Worm (Caenorhabditis elegans): Measurements from ENCODE around the gene Y116A8B.4.

- TF ChIP-seq ama-1 (optimal IDR thresholded peaks at IDR 0.05) (no peak), ceh-48 (tag; optimal IDR thresholded peaks at IDR 0.05) (no peak), nhr-11 (tag; optimal IDR thresholded peaks at IDR 0.05) (no peak), syd-9 (tag; optimal IDR thresholded peaks at IDR 0.05) (no peak), K09A11.1 (tag; optimal IDR thresholded peaks at IDR 0.05; ENCODE audit: insufficient read depth) (no peak), tbx-2 (tag; optimal IDR thresholded peaks at IDR 0.05) (no peak), ref-2 (tag; optimal IDR thresholded peaks at IDR 0.05) (no peak), mec-3 (tag; optimal IDR thresholded peaks at IDR 0.05; ENCODE audit: borderline replicate concordance) (no peak), pqm-1 (tag; optimal IDR thresholded peaks at IDR 0.05) (no peak), ahr-1 (tag; optimal IDR thresholded peaks at IDR 0.05) (no peak)
These were observed 46.1 kb downstream of the Y116A8B.4 start for ce11 chrIV:17269702-17270101.
